Worm (Caenorhabditis elegans): ENCODE results near the gene bath-15.

- TF ChIP-seq pha-4 (tag; optimal IDR thresholded peaks at IDR 0.05) (no peak), lim-6 (tag; optimal IDR thresholded peaks at IDR 0.05) (no peak), dve-1 (tag; optimal IDR thresholded peaks at IDR 0.05) (no peak), ceh-9 (tag; optimal IDR thresholded peaks at IDR 0.05) (no peak), nfya-1 (tag; optimal IDR thresholded peaks at IDR 0.05) (no peak), pros-1 (tag; optimal IDR thresholded peaks at IDR 0.05) (no peak), C38D4.7 (GFP tag; optimal IDR thresholded peaks at IDR 0.05) (no peak)
These were observed 2.9 kb downstream of the bath-15 start, which contains the start of the genes ZK686.6 and ZK686.1 for ce11 chrIII:7772901-7773300.
